Fruit fly (Drosophila melanogaster) whole organism, embryonic: Measurements from ENCODE around the gene qtc.

Experiments
- CG10209 ChIP-seq: fragments of 200-800 bp; sonication (Bioruptor generic); optimal IDR thresholded peaks from 3 replicates; lab custom pipeline; 2017; ENCODE audit warnings: missing biosample characterization, mild to moderate bottlenecking, missing genetic modification characterization, missing genetic modification reagents
- CG10274 ChIP-seq: fragments of 200-800 bp; sonication (Bioruptor generic); optimal IDR thresholded peaks from 3 replicates; lab custom pipeline; 2017; ENCODE audit warnings: missing biosample characterization, mild to moderate bottlenecking, missing genetic modification characterization
- CG11247 ChIP-seq: fragments of 200-800 bp; sonication (Bioruptor generic); IDR thresholded peaks from 2 replicates; pipeline ENCODE4 v1.3.6; 2022; ENCODE audit warnings: missing biosample characterization, missing genetic modification characterization
- CG12236 ChIP-seq: fragments of 200-800 bp; sonication (Bioruptor generic); optimal IDR thresholded peaks from 2 replicates; lab custom pipeline; 2016; ENCODE audit warnings: missing biosample characterization, missing genetic modification characterization
- CG12769 ChIP-seq: fragments of 200-800 bp; sonication (Bioruptor generic); optimal IDR thresholded peaks from 2 replicates; lab custom pipeline; 2019; ENCODE audit warnings: missing biosample characterization, mild to moderate bottlenecking, missing genetic modification characterization, moderate library complexity
- CG14667 ChIP-seq: fragments of 200-800 bp; sonication (Bioruptor generic); IDR thresholded peaks from 2 replicates; pipeline ENCODE4 v1.3.6; 2022; ENCODE audit warnings: missing biosample characterization, missing genetic modification characterization
- CG15011 ChIP-seq: fragments of 200-800 bp; sonication (Bioruptor generic); optimal IDR thresholded peaks from 3 replicates; lab custom pipeline; 2018; ENCODE audit warnings: missing biosample characterization, mild to moderate bottlenecking, missing genetic modification characterization
- CG1602 ChIP-seq: fragments of 200-800 bp; sonication (Bioruptor generic); optimal IDR thresholded peaks from 3 replicates; lab custom pipeline; 2016; ENCODE audit warnings: missing biosample characterization, missing genetic modification characterization
- CG17802 ChIP-seq: fragments of 200-800 bp; sonication (Bioruptor generic); optimal IDR thresholded peaks from 2 replicates; lab custom pipeline; 2018; ENCODE audit warnings: missing biosample characterization, mild to moderate bottlenecking, missing genetic modification characterization, moderate library complexity
- CG17829 ChIP-seq: fragments of 200-800 bp; optimal IDR thresholded peaks from 2 replicates; lab custom pipeline; 2019; ENCODE audit warnings: missing biosample characterization, mild to moderate bottlenecking, missing genetic modification characterization, moderate library complexity
- CG18476 ChIP-seq: fragments of 200-800 bp; sonication (Bioruptor generic); optimal IDR thresholded peaks from 2 replicates; lab custom pipeline; 2016; ENCODE audit warnings: missing biosample characterization, mild to moderate bottlenecking, missing genetic modification characterization
- CG2875 ChIP-seq: fragments of 200-800 bp; sonication (Bioruptor generic); optimal IDR thresholded peaks from 2 replicates; lab custom pipeline; 2017; ENCODE audit warnings: missing biosample characterization, mild to moderate bottlenecking, missing genetic modification characterization, missing genetic modification reagents
- CG34422 ChIP-seq: fragments of 200-800 bp; sonication (Bioruptor generic); IDR thresholded peaks from 3 replicates; pipeline ENCODE4 v1.3.6; 2022; ENCODE audit warnings: missing biosample characterization, missing genetic modification characterization
- CG42726 ChIP-seq: fragments of 200-800 bp; sonication (Bioruptor generic); IDR thresholded peaks from 2 replicates; pipeline ENCODE4 v1.3.6; 2022; ENCODE audit warnings: missing biosample characterization, missing genetic modification characterization; ENCODE audit not compliant: partially characterized antibody
- CG4730 ChIP-seq: fragments of 200-800 bp; sonication (Bioruptor generic); IDR thresholded peaks from 2 replicates; pipeline ENCODE4 v1.3.6; 2022; ENCODE audit warnings: missing biosample characterization, missing genetic modification characterization
- CG6654 ChIP-seq: fragments of 200-800 bp; sonication (Bioruptor generic); optimal IDR thresholded peaks from 2 replicates; lab custom pipeline; 2017; ENCODE audit warnings: missing biosample characterization, mild to moderate bottlenecking, missing genetic modification characterization
- CG8089 ChIP-seq: fragments of 200-800 bp; sonication (Bioruptor generic); optimal IDR thresholded peaks from 3 replicates; lab custom pipeline; 2016; ENCODE audit warnings: missing biosample characterization, missing genetic modification characterization
- CG8478 ChIP-seq: fragments of >200 bp; optimal IDR thresholded peaks from 2 replicates; lab custom pipeline; 2018
- D ChIP-seq, 2 experiments: fragments of 200-800 bp in 1 of 2; fragments of >200 bp in 1 of 2; sonication (Bioruptor generic) in 1 of 2; optimal IDR thresholded peaks; 2 replicates in 1 of 2; 3 replicates in 1 of 2; lab custom pipeline; 2017; ENCODE audit warnings: mild to moderate bottlenecking in 1 of 2, missing biosample characterization in 1 of 2, missing genetic modification characterization in 1 of 2, missing genetic modification reagents in 1 of 2
- Doc2 ChIP-seq: fragments of 200-800 bp; sonication (Bioruptor generic); IDR thresholded peaks from 2 replicates; pipeline ENCODE4 v1.3.6; 2022; ENCODE audit warnings: missing biosample characterization, missing genetic modification characterization
- Eip74EF ChIP-seq, 2 experiments: fragments of 200-800 bp in 1 of 2; fragments of >200 bp in 1 of 2; sonication (Bioruptor generic) in 1 of 2; optimal IDR thresholded peaks; 2 replicates each; lab custom pipeline; 2017 to 2019; ENCODE audit warnings: missing biosample characterization in 2 of 2, missing genetic modification characterization in 2 of 2, mild to moderate bottlenecking in 1 of 2, moderate library complexity in 1 of 2
- Elba2 ChIP-seq: fragments of 200-800 bp; sonication (Bioruptor generic); optimal IDR thresholded peaks from 3 replicates; lab custom pipeline; 2016; ENCODE audit warnings: missing biosample characterization, missing genetic modification characterization
- Fer1 ChIP-seq: fragments of 200-800 bp; sonication (Bioruptor generic); optimal IDR thresholded peaks from 2 replicates; lab custom pipeline; 2017; ENCODE audit warnings: missing biosample characterization, mild to moderate bottlenecking, missing genetic modification characterization
- Lim3 ChIP-seq: fragments of 200-800 bp; sonication (Bioruptor generic); IDR thresholded peaks from 2 replicates; pipeline ENCODE4 v1.3.6; 2022; ENCODE audit warnings: missing biosample characterization, missing genetic modification characterization
- NC2β ChIP-seq: fragments of 200-800 bp; sonication (Bioruptor generic); optimal IDR thresholded peaks from 2 replicates; lab custom pipeline; 2016; ENCODE audit warnings: missing biosample characterization, missing genetic modification characterization
- Optix ChIP-seq: fragments of 200-800 bp; sonication (Bioruptor generic); IDR thresholded peaks from 3 replicates; pipeline ENCODE4 v1.3.6; 2022; ENCODE audit warnings: missing biosample characterization, missing genetic modification characterization
- Ravus ChIP-seq: fragments of 200-800 bp; sonication (Bioruptor generic); IDR thresholded peaks from 2 replicates; pipeline ENCODE4 v1.3.6; 2022; ENCODE audit warnings: missing biosample characterization, missing genetic modification characterization
- TFAM ChIP-seq: fragments of 200-800 bp; sonication (Bioruptor generic); optimal IDR thresholded peaks from 2 replicates; lab custom pipeline; 2017; ENCODE audit warnings: missing biosample characterization, missing genetic modification characterization, inconsistent platforms
- Usf ChIP-seq: fragments of 200-800 bp; sonication (Bioruptor generic); optimal IDR thresholded peaks from 2 replicates; lab custom pipeline; 2017; ENCODE audit warnings: missing genotype, missing biosample characterization, missing genetic modification characterization
- cas ChIP-seq: fragments of 200-800 bp; sonication (Bioruptor generic); IDR thresholded peaks from 2 replicates; pipeline ENCODE4 v1.3.6; 2022; ENCODE audit warnings: missing biosample characterization, missing genetic modification characterization
- cato ChIP-seq: fragments of 200-800 bp; sonication (Bioruptor generic); optimal IDR thresholded peaks from 2 replicates; lab custom pipeline; 2016; ENCODE audit warnings: missing biosample characterization, missing genetic modification characterization, borderline replicate concordance
- chn ChIP-seq: fragments of 200-800 bp; sonication (Bioruptor generic); optimal IDR thresholded peaks from 2 replicates; lab custom pipeline; 2016; ENCODE audit warnings: missing biosample characterization, missing genetic modification characterization
- cwo ChIP-seq: fragments of 200-800 bp; sonication (Bioruptor generic); optimal IDR thresholded peaks from 3 replicates; lab custom pipeline; 2017; ENCODE audit warnings: missing biosample characterization, missing genetic modification characterization, mild to moderate bottlenecking, moderate library complexity, missing genetic modification reagents
- da ChIP-seq: fragments of 200-800 bp; sonication (Bioruptor generic); optimal IDR thresholded peaks from 2 replicates; lab custom pipeline; 2016; ENCODE audit warnings: missing biosample characterization, missing genetic modification characterization
- dimm ChIP-seq: fragments of 200-800 bp; sonication (Bioruptor generic); IDR thresholded peaks from 2 replicates; pipeline ENCODE4 v1.3.6; 2022; ENCODE audit warnings: missing biosample characterization, missing genetic modification characterization
- fd64A ChIP-seq: fragments of 200-800 bp; sonication (Bioruptor generic); optimal IDR thresholded peaks from 3 replicates; lab custom pipeline; 2018; ENCODE audit warnings: missing biosample characterization, mild to moderate bottlenecking, missing genetic modification characterization
- gcm2 ChIP-seq: fragments of 200-800 bp; sonication (Bioruptor generic); optimal IDR thresholded peaks from 2 replicates; lab custom pipeline; 2016; ENCODE audit warnings: missing biosample characterization, missing genetic modification characterization
- hbn ChIP-seq: fragments of 200-800 bp; sonication (Bioruptor generic); IDR thresholded peaks from 2 replicates; pipeline ENCODE4 v1.3.6; 2022; ENCODE audit warnings: missing biosample characterization, missing genetic modification characterization; ENCODE audit not compliant: partially characterized antibody
- insv ChIP-seq, 2 experiments: fragments of 200-800 bp; sonication (Bioruptor generic); optimal IDR thresholded peaks; 3 replicates each; lab custom pipeline; 2016 to 2018; ENCODE audit warnings: missing biosample characterization in 2 of 2, missing genetic modification characterization in 2 of 2
- inv ChIP-seq: fragments of 200-800 bp; sonication (Bioruptor generic); IDR thresholded peaks from 2 replicates; pipeline ENCODE4 v1.3.6; 2022; ENCODE audit warnings: missing biosample characterization, missing genetic modification characterization; ENCODE audit not compliant: partially characterized antibody
- jumu ChIP-seq: fragments of 200-800 bp; sonication (Bioruptor generic); optimal IDR thresholded peaks from 3 replicates; lab custom pipeline; 2016; ENCODE audit warnings: missing biosample characterization, missing genetic modification characterization
- nmo ChIP-seq: fragments of 200-800 bp; sonication (Bioruptor generic); optimal IDR thresholded peaks from 2 replicates; lab custom pipeline; 2018; ENCODE audit warnings: missing biosample characterization, mild to moderate bottlenecking, missing genetic modification characterization, moderate library complexity
- sd ChIP-seq: fragments of 200-800 bp; sonication (Bioruptor generic); optimal IDR thresholded peaks from 3 replicates; lab custom pipeline; 2018; ENCODE audit warnings: missing biosample characterization, mild to moderate bottlenecking, missing genetic modification characterization, moderate library complexity
- sens ChIP-seq: fragments of 200-800 bp; sonication (Bioruptor generic); peaks from one replicate; lab custom pipeline; 2016; ENCODE audit warnings: missing biosample characterization, missing genetic modification characterization
- sima ChIP-seq: fragments of 200-800 bp; sonication (Bioruptor generic); optimal IDR thresholded peaks from 2 replicates; lab custom pipeline; 2016; ENCODE audit warnings: missing biosample characterization, missing genetic modification characterization
- ttk ChIP-seq: fragments of 200-800 bp; sonication (Bioruptor generic); IDR thresholded peaks from 2 replicates; pipeline ENCODE4 v2.1.2; 2022; ENCODE audit warnings: missing biosample characterization, missing genetic modification characterization
- vnd ChIP-seq: fragments of 200-800 bp; sonication (Bioruptor generic); IDR thresholded peaks from 3 replicates; pipeline ENCODE4 v1.3.6; 2022; ENCODE audit warnings: missing biosample characterization, missing genetic modification characterization; ENCODE audit not compliant: partially characterized antibody
- wdn ChIP-seq: fragments of 200-800 bp; sonication (Bioruptor generic); IDR thresholded peaks from 2 replicates; pipeline ENCODE4 v1.3.6; 2022; ENCODE audit warnings: missing biosample characterization, missing genetic modification characterization

Gene qtc

DNA sequence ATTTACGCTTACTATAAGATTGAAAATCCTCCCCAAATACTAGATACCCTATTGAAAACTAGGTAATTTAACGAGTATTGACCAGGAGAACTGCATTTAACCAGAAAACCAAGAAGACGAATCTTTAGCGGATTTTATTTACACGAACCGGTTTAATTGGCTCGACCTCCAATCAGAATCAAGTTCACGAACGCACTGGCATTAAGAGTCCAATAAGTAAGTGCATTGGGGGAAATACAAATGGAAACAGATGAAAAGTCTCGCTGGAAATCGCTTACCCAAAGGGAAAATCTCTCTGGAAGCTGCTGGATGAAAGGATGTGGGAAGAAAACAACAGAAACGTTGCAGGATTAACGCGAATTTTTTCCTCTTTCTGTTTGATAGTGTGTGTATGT is 32.0 kb downstream of the qtc start:
- TF ChIP-seq Elba2 (GFP tag; lab: Kevin White, UChicago) (peak; percentile 60), sens (GFP tag; lab: Kevin White, UChicago) (peak; percentile 1), vnd (GFP tag; lab: Robert Waterston, UW) (no peak), insv (GFP tag; optimal IDR thresholded peaks at IDR 0.05; lab: Kevin White, UChicago) (peak; percentile 72 to 95), jumu (GFP tag; lab: Kevin White, UChicago) (no peak)
- TF ChIP-seq, all 482 proteins: peak for 3

dm6 chr2L:5092992-5093695 is 32.5 kb downstream of the qtc start, which contains the start of gene Pgant5:
Pgant5 (minus strand) TSS chr2L:5093592.
- TF ChIP-seq Eip74EF (GFP tag; optimal IDR thresholded peaks at IDR 0.05; lab: Kevin White, UChicago) (peak in 1 of 2 experiments; percentile 72), CG2875 (no peak), Doc2 (GFP tag; lab: Robert Waterston, UW) (no peak), nmo (no peak), gcm2 (GFP tag; lab: Kevin White, UChicago) (no peak), CG4730 (GFP tag; lab: Robert Waterston, UW) (no peak), Usf (GFP tag; lab: Kevin White, UChicago) (no peak), CG11247 (no peak), wdn (GFP tag; lab: Robert Waterston, UW) (no peak), CG17829 (no peak), cas (no peak), CG42726 (GFP tag; lab: Robert Waterston, UW) (0 out of 2 replicates have a peak, but pooled peaks have one; percentile 35), CG8089 (GFP tag; lab: Kevin White, UChicago) (no peak), cwo (GFP tag; lab: Kevin White, UChicago) (peak; percentile 45), inv (GFP tag; lab: Robert Waterston, UW) (peak; percentile 20; the same call in 1 of the 2 replicates), D (optimal IDR thresholded peaks at IDR 0.05; lab: Kevin White, UChicago) (peak; percentile 80), D (GFP tag; optimal IDR thresholded peaks at IDR 0.05; lab: Kevin White, UChicago) (no peak), CG17802 (tag; lab: Kevin White, UChicago) (no peak), CG14667 (GFP tag; lab: Robert Waterston, UW) (no peak), chn (GFP tag; lab: Kevin White, UChicago) (no peak), dimm (GFP tag; lab: Robert Waterston, UW) (no peak), CG34422 (0 out of 3 replicates have a peak, but pooled peaks have one; percentile 40), CG6654 (GFP tag; lab: Kevin White, UChicago) (no peak), CG8478 (lab: Kevin White, UChicago) (peak; percentile 98), Ravus (GFP tag; lab: Robert Waterston, UW) (no peak), hbn (GFP tag; lab: Robert Waterston, UW) (no peak; the same call in 1 of the 2 replicates), CG10274 (GFP tag; lab: Kevin White, UChicago) (no peak), sd (tag; lab: Kevin White, UChicago) (peak; percentile 13), ttk (no peak), fd64A (GFP tag; lab: Kevin White, UChicago) (no peak), da (no peak), sima (no peak), CG12236 (GFP tag; lab: Kevin White, UChicago) (no peak), Fer1 (peak; percentile 67), Lim3 (no peak), CG12769 (tag; lab: Kevin White, UChicago) (peak; percentile 33), TFAM (GFP tag; lab: Kevin White, UChicago) (no peak), NC2β (GFP tag; lab: Kevin White, UChicago) (no peak), CG15011 (GFP tag; lab: Kevin White, UChicago) (no peak), Optix (no peak), CG1602 (GFP tag; lab: Kevin White, UChicago) (no peak), CG10209 (GFP tag; lab: Kevin White, UChicago) (no peak), CG18476 (GFP tag; lab: Kevin White, UChicago) (peak; percentile 100), cato (no peak)
